Fruit fly (Drosophila melanogaster) whole organism, prepupa: ENCODE results near the gene CG7860.

ENCODE experiments used
- CG10669 ChIP-seq: fragments of 200-800 bp; sonication (Bioruptor generic); optimal IDR thresholded peaks from 3 replicates; lab custom pipeline; 2018; ENCODE audit warnings: missing biosample characterization, mild to moderate bottlenecking, missing genetic modification characterization, moderate library complexity
- CG11294 ChIP-seq: fragments of 200-800 bp; sonication (Bioruptor generic); IDR thresholded peaks from 2 replicates; pipeline ENCODE4 v1.3.6; 2022; ENCODE audit warnings: missing biosample characterization, missing genetic modification characterization
- CG11762 ChIP-seq: fragments of 200-800 bp; sonication (Bioruptor generic); optimal IDR thresholded peaks from 3 replicates; lab custom pipeline; 2016; ENCODE audit warnings: missing biosample characterization, missing genetic modification characterization; ENCODE audit not compliant: insufficient read depth
- CG11902 ChIP-seq: fragments of 200-800 bp; sonication (Bioruptor generic); optimal IDR thresholded peaks from 3 replicates; lab custom pipeline; 2016; ENCODE audit warnings: missing biosample characterization, missing genetic modification characterization
- CG15336 ChIP-seq: fragments of 200-800 bp; sonication (Bioruptor generic); IDR thresholded peaks from 2 replicates; pipeline ENCODE4 v1.3.6; 2022; ENCODE audit warnings: missing biosample characterization, missing genetic modification characterization
- CG1621 ChIP-seq: fragments of 200-800 bp; sonication (Bioruptor generic); optimal IDR thresholded peaks from 3 replicates; lab custom pipeline; 2018; ENCODE audit warnings: missing biosample characterization, mild to moderate bottlenecking, missing genetic modification characterization
- CG16779 ChIP-seq: fragments of 200-800 bp; sonication (Bioruptor generic); optimal IDR thresholded peaks from 3 replicates; lab custom pipeline; 2017; ENCODE audit warnings: missing biosample characterization, mild to moderate bottlenecking, missing genetic modification characterization
- CG3032 ChIP-seq: fragments of 200-800 bp; optimal IDR thresholded peaks from 2 replicates; lab custom pipeline; 2019; ENCODE audit warnings: missing biosample characterization, mild to moderate bottlenecking, missing genetic modification characterization, moderate library complexity
- CG31627 ChIP-seq: fragments of 200-800 bp; sonication (Bioruptor generic); optimal IDR thresholded peaks from 3 replicates; lab custom pipeline; 2016; ENCODE audit warnings: missing biosample characterization, missing genetic modification characterization
- CG32006 ChIP-seq: fragments of 200-800 bp; sonication (Bioruptor generic); optimal IDR thresholded peaks from 3 replicates; lab custom pipeline; 2017; ENCODE audit warnings: missing biosample characterization, mild to moderate bottlenecking, missing genetic modification characterization
- CG34406 ChIP-seq: fragments of 200-800 bp; sonication (Bioruptor generic); optimal IDR thresholded peaks from 3 replicates; lab custom pipeline; 2016; ENCODE audit warnings: missing biosample characterization, missing genetic modification characterization
- CG3919 ChIP-seq: fragments of 200-800 bp; sonication (Bioruptor generic); optimal IDR thresholded peaks from 3 replicates; lab custom pipeline; 2016; ENCODE audit warnings: missing biosample characterization, missing genetic modification characterization
- CG4318 ChIP-seq: fragments of 200-800 bp; sonication (Bioruptor generic); optimal IDR thresholded peaks from 3 replicates; lab custom pipeline; 2017; ENCODE audit warnings: missing biosample characterization, mild to moderate bottlenecking, missing genetic modification characterization
- CG6163 ChIP-seq: fragments of 200-800 bp; sonication (Bioruptor generic); IDR thresholded peaks from 3 replicates; pipeline ENCODE4 v1.3.6; 2022; ENCODE audit warnings: missing biosample characterization, missing genetic modification characterization
- CG6276 ChIP-seq: fragments of 200-800 bp; sonication (Bioruptor generic); optimal IDR thresholded peaks from 2 replicates; lab custom pipeline; 2017; ENCODE audit warnings: missing biosample characterization, mild to moderate bottlenecking, missing genetic modification characterization
- CG6792 ChIP-seq: fragments of 200-800 bp; sonication (Bioruptor generic); optimal IDR thresholded peaks from 3 replicates; lab custom pipeline; 2016; ENCODE audit warnings: missing biosample characterization, missing genetic modification characterization
- CG6808 ChIP-seq: fragments of 200-800 bp; sonication (Bioruptor generic); optimal IDR thresholded peaks from 3 replicates; lab custom pipeline; 2017; ENCODE audit warnings: missing biosample characterization, missing genetic modification characterization, mild to moderate bottlenecking, moderate library complexity, missing genetic modification reagents
- CG6854 ChIP-seq: fragments of 200-800 bp; sonication (Bioruptor generic); optimal IDR thresholded peaks from 2 replicates; lab custom pipeline; 2017; ENCODE audit warnings: missing biosample characterization, mild to moderate bottlenecking, missing genetic modification characterization
- CG7368 ChIP-seq: fragments of 200-800 bp; sonication (Bioruptor generic); optimal IDR thresholded peaks from 3 replicates; lab custom pipeline; 2016; ENCODE audit warnings: missing biosample characterization, missing genetic modification characterization
- CG8119 ChIP-seq: fragments of 200-800 bp; sonication (Bioruptor generic); IDR thresholded peaks from 3 replicates; pipeline ENCODE4 v1.3.6; 2022; ENCODE audit warnings: missing biosample characterization, missing genetic modification characterization
- CG8319 ChIP-seq: fragments of 200-800 bp; sonication (Bioruptor generic); optimal IDR thresholded peaks from 3 replicates; lab custom pipeline; 2016; ENCODE audit warnings: missing biosample characterization, missing genetic modification characterization
- CG8632 ChIP-seq: fragments of 200-800 bp; sonication (Bioruptor generic); optimal IDR thresholded peaks from 3 replicates; lab custom pipeline; 2016; ENCODE audit warnings: missing biosample characterization, missing genetic modification characterization
- CG9139 ChIP-seq: fragments of 200-800 bp; sonication (Bioruptor generic); optimal IDR thresholded peaks from 3 replicates; lab custom pipeline; 2017; ENCODE audit warnings: missing biosample characterization, mild to moderate bottlenecking, missing genetic modification characterization
- Eip75B ChIP-seq: fragments of 200-800 bp; sonication (Bioruptor generic); optimal IDR thresholded peaks from 3 replicates; lab custom pipeline; 2016; ENCODE audit warnings: missing biosample characterization, missing genetic modification characterization
- Eip78C ChIP-seq: fragments of 200-800 bp; sonication (Bioruptor generic); peaks from one replicate; lab custom pipeline; 2016; ENCODE audit warnings: missing biosample characterization, missing genetic modification characterization
- Eip93F ChIP-seq: fragments of 200-800 bp; sonication (Bioruptor generic); optimal IDR thresholded peaks from 2 replicates; lab custom pipeline; 2016; ENCODE audit warnings: missing biosample characterization, mild to moderate bottlenecking, missing genetic modification characterization
- Ets21C ChIP-seq: fragments of 200-800 bp; sonication (Bioruptor generic); optimal IDR thresholded peaks from 3 replicates; lab custom pipeline; 2016; ENCODE audit warnings: missing biosample characterization, missing genetic modification characterization
- Ets96B ChIP-seq: fragments of 200-800 bp; optimal IDR thresholded peaks from 2 replicates; lab custom pipeline; 2019; ENCODE audit warnings: missing biosample characterization, mild to moderate bottlenecking, missing genetic modification characterization, moderate library complexity
- Gug ChIP-seq: fragments of 200-800 bp; sonication (Bioruptor generic); IDR thresholded peaks from 2 replicates; pipeline ENCODE4 v1.3.6; 2022; ENCODE audit warnings: missing biosample characterization, missing genetic modification characterization
- Hr38 ChIP-seq: sonication (Bioruptor generic); optimal IDR thresholded peaks from 2 replicates; lab custom pipeline; 2016; ENCODE audit warnings: missing biosample characterization, missing genetic modification characterization
- Lpt ChIP-seq: fragments of 200-800 bp; sonication (Bioruptor generic); optimal IDR thresholded peaks from 3 replicates; lab custom pipeline; 2016; ENCODE audit warnings: missing biosample characterization, missing genetic modification characterization
- Met ChIP-seq: fragments of 200-800 bp; sonication (Bioruptor generic); optimal IDR thresholded peaks from 3 replicates; lab custom pipeline; 2016; ENCODE audit warnings: missing biosample characterization, missing genetic modification characterization
- OdsH ChIP-seq: fragments of 200-800 bp; sonication (Bioruptor generic); optimal IDR thresholded peaks from 3 replicates; lab custom pipeline; 2016; ENCODE audit warnings: missing biosample characterization, missing genetic modification characterization
- Smox ChIP-seq: fragments of 200-800 bp; sonication (Bioruptor generic); optimal IDR thresholded peaks from 3 replicates; lab custom pipeline; 2016; ENCODE audit warnings: missing biosample characterization, missing genetic modification characterization
- Sox15 ChIP-seq: fragments of 200-800 bp; sonication (Bioruptor generic); optimal IDR thresholded peaks from 3 replicates; lab custom pipeline; 2016; ENCODE audit warnings: missing biosample characterization, missing genetic modification characterization
- achi ChIP-seq: fragments of 200-800 bp; sonication (Bioruptor generic); optimal IDR thresholded peaks from 3 replicates; lab custom pipeline; 2016; ENCODE audit warnings: missing biosample characterization, missing genetic modification characterization
- cyc ChIP-seq: fragments of 200-800 bp; sonication (Bioruptor generic); optimal IDR thresholded peaks from 3 replicates; lab custom pipeline; 2016; ENCODE audit warnings: missing biosample characterization, missing genetic modification characterization
- dac ChIP-seq: fragments of 200-800 bp; sonication (Bioruptor generic); optimal IDR thresholded peaks from 2 replicates; lab custom pipeline; 2017; ENCODE audit warnings: missing biosample characterization, mild to moderate bottlenecking, missing genetic modification characterization
- dsx ChIP-seq: fragments of 200-800 bp; optimal IDR thresholded peaks from 3 replicates; lab custom pipeline; 2019; ENCODE audit warnings: missing biosample characterization, mild to moderate bottlenecking, missing genetic modification characterization, moderate library complexity; ENCODE audit not compliant: poor library complexity, severe bottlenecking
- eg ChIP-seq: fragments of 200-800 bp; sonication (Bioruptor generic); IDR thresholded peaks from 3 replicates; pipeline ENCODE4 v1.3.6; 2022; ENCODE audit warnings: missing biosample characterization, missing genetic modification characterization
- esn ChIP-seq: fragments of 200-800 bp; sonication (Bioruptor generic); optimal IDR thresholded peaks from 2 replicates; lab custom pipeline; 2016; ENCODE audit warnings: missing biosample characterization, mild to moderate bottlenecking, missing genetic modification characterization, moderate library complexity
- fd59A ChIP-seq: fragments of 200-800 bp; sonication (Bioruptor generic); optimal IDR thresholded peaks from 2 replicates; lab custom pipeline; 2017; ENCODE audit warnings: missing biosample characterization, mild to moderate bottlenecking, missing genetic modification characterization, missing genetic modification reagents
- fkh ChIP-seq: fragments of 200-800 bp; sonication (Bioruptor generic); optimal IDR thresholded peaks from 3 replicates; lab custom pipeline; 2017; ENCODE audit warnings: missing biosample characterization, mild to moderate bottlenecking, missing genetic modification characterization, moderate library complexity
- lz ChIP-seq: fragments of 200-800 bp; sonication (Bioruptor generic); optimal IDR thresholded peaks from 3 replicates; lab custom pipeline; 2016; ENCODE audit warnings: missing biosample characterization, missing genetic modification characterization
- net ChIP-seq: fragments of 200-800 bp; sonication (Bioruptor generic); optimal IDR thresholded peaks from 3 replicates; lab custom pipeline; 2016; ENCODE audit warnings: missing biosample characterization, missing genetic modification characterization
- pdm3 ChIP-seq: fragments of 200-800 bp; sonication (Bioruptor generic); optimal IDR thresholded peaks from 3 replicates; lab custom pipeline; 2016; ENCODE audit warnings: missing biosample characterization, missing genetic modification characterization
- salr ChIP-seq, 2 experiments: fragments of 200-800 bp; sonication (Bioruptor generic); optimal IDR thresholded peaks; 3 replicates each; lab custom pipeline; 2016 to 2018; ENCODE audit warnings: missing biosample characterization in 2 of 2, missing genetic modification characterization in 2 of 2, mild to moderate bottlenecking in 1 of 2
- ss ChIP-seq, 2 experiments: fragments of 200-800 bp; sonication (Bioruptor generic); optimal IDR thresholded peaks; 2 replicates in 1 of 2; 3 replicates in 1 of 2; lab custom pipeline; 2017 to 2018; ENCODE audit warnings: mild to moderate bottlenecking in 2 of 2, missing biosample characterization in 2 of 2, missing genetic modification characterization in 2 of 2, moderate library complexity in 1 of 2
- svp ChIP-seq: fragments of 200-800 bp; sonication (Bioruptor generic); peaks from one replicate; lab custom pipeline; 2016; ENCODE audit warnings: missing biosample characterization, missing genetic modification characterization
- topi ChIP-seq: fragments of 200-800 bp; sonication (Bioruptor generic); optimal IDR thresholded peaks from 3 replicates; lab custom pipeline; 2016; ENCODE audit warnings: missing biosample characterization, missing genetic modification characterization
- vri ChIP-seq: fragments of 200-800 bp; sonication (Bioruptor generic); optimal IDR thresholded peaks from 3 replicates; lab custom pipeline; 2016; ENCODE audit warnings: missing biosample characterization, mild to moderate bottlenecking, missing genetic modification characterization

The CG7860 gene

DNA sequence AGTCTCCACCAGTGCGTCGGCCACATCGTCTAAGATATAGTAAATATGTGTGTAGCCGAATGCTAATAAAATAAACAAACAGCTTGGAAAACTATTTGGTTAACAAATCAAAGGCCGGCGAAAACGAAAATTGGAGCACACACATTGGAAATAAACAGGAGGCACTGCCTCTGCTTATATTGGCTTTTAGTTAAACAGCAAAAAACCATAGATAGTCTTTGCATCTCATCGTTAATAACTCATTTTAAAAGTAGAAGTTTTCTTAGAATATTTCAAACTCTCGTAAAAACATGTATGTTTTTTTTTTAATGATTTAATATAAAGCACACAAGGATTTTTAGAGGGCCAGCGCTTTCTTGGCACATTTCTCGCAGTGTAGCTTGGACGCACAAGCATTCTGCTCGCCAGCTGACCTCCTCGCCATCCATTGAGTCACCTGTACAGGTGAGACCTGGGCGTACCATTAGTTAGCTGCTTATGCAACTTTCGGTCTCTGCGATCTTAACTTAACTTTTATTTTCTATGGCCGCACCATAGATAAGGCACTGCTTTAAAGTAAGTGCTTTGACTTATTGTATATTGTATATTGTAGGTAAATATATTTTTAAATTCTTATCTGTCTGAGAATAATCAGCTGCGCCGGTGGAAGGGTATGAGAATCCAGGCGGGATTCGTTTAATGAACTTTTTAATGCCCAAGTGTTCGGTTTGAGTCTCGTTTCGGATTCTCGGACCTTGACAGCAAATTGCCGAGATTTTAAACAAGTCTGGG is 23.1 kb downstream of the CG7860 start:
- TF ChIP-seq net (GFP tag; lab: Kevin White, UChicago) (no peak), CG6276 (GFP tag; lab: Kevin White, UChicago) (no peak), salr (GFP tag; optimal IDR thresholded peaks at IDR 0.05; lab: Kevin White, UChicago) (no peak), CG7368 (no peak), pdm3 (GFP tag; lab: Kevin White, UChicago) (no peak), CG8632 (GFP tag; lab: Kevin White, UChicago) (no peak), CG32006 (no peak), CG6163 (peak; percentile 22; the same call in 1 of the 3 replicates), Ets21C (GFP tag; lab: Kevin White, UChicago) (no peak), achi (GFP tag; lab: Kevin White, UChicago) (no peak), CG6854 (no peak), CG11902 (no peak), fkh (peak; percentile 66), esn (GFP tag; lab: Kevin White, UChicago) (peak; percentile 7), CG15336 (GFP tag; lab: Robert Waterston, UW) (peak; percentile 35; the same call in 1 of the 2 replicates), CG1621 (no peak), Gug (GFP tag; lab: Robert Waterston, UW) (no peak), CG4318 (GFP tag; lab: Kevin White, UChicago) (peak; percentile 11), CG8319 (GFP tag; lab: Kevin White, UChicago) (no peak), Lpt (no peak), vri (GFP tag; lab: Kevin White, UChicago) (peak; percentile 34), Smox (no peak), Eip78C (peak; percentile 41), Hr38 (GFP tag; lab: Kevin White, UChicago) (no peak), cyc (GFP tag; lab: Kevin White, UChicago) (no peak), eg (GFP tag; lab: Robert Waterston, UW) (no peak), CG3919 (GFP tag; lab: Kevin White, UChicago) (no peak), CG11294 (no peak), CG11762 (GFP tag; lab: Kevin White, UChicago) (no peak), Eip75B (GFP tag; lab: Kevin White, UChicago) (no peak), CG8119 (GFP tag; lab: Robert Waterston, UW) (0 out of 3 replicates have a peak, but pooled peaks have one; percentile 30), CG6792 (GFP tag; lab: Kevin White, UChicago) (no peak), CG9139 (no peak), dsx (GFP tag; lab: Kevin White, UChicago) (no peak), Ets96B (no peak), CG6808 (GFP tag; lab: Kevin White, UChicago) (no peak), svp (GFP tag; lab: Kevin White, UChicago) (peak; percentile 71), lz (GFP tag; lab: Kevin White, UChicago) (no peak), CG16779 (tag; lab: Kevin White, UChicago) (no peak), CG10669 (GFP tag; lab: Kevin White, UChicago) (no peak), ss (GFP tag; optimal IDR thresholded peaks at IDR 0.05; lab: Kevin White, UChicago) (no peak), Sox15 (no peak), CG3032 (no peak), dac (GFP tag; lab: Kevin White, UChicago) (no peak), CG34406 (GFP tag; lab: Kevin White, UChicago) (no peak), fd59A (GFP tag; lab: Kevin White, UChicago) (no peak), topi (GFP tag; lab: Kevin White, UChicago) (peak; percentile 5), CG31627 (GFP tag; lab: Kevin White, UChicago) (no peak), Eip93F (GFP tag; lab: Kevin White, UChicago) (no peak), OdsH (GFP tag; lab: Kevin White, UChicago) (no peak), Met (GFP tag; lab: Kevin White, UChicago) (no peak)
